Fruit fly (Drosophila melanogaster): ENCODE data around the gene CG33796.

DNA sequence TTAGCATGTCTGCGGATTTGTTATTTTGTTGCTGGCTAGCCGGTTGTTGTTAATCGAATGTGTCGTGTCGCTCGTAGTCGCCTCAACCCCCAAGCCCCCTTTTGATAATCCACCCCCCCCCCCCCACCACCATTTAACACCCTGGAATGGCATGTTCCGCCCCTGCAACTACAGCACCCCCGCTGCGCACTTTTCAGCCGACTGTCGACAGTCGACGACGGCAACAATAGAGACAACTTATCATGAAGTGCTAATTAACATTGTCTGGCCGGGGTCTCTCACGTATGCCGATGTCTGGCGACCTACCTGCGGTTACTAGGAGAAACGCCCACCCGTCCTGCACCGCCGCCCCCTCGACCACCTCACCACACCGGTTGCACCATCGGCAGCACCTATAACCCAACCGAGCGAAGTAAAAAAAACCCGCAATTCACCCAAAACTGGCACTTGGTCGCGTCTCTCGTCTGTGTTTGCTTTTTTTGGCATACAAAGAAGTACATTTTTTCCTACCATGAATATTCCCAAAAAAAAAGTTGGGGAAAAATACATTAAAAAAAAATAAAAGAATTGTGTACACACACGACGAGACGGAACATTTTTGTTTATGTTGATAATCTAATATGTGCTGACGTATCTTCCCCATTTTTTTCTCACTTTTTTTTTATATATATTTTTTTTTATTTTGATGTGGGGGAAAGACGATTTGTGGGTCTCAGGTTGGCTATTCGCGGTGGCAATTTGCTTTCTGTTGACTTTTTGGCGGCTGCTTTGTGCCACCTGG is 3.5 kb downstream of the CG33796 start:
- TF ChIP-seq Dif (GFP tag; optimal IDR thresholded peaks at IDR 0.05; ENCODE audit: partially characterized antibody) (no peak), usp (GFP tag; optimal IDR thresholded peaks at IDR 0.05) (no peak), N (GFP tag; optimal IDR thresholded peaks at IDR 0.05) (no peak), brk (GFP tag; optimal IDR thresholded peaks at IDR 0.05) (no peak), Myc (optimal IDR thresholded peaks at IDR 0.05) (no peak), Abd-B (GFP tag; optimal IDR thresholded peaks at IDR 0.05) (no peak), woc (GFP tag; optimal IDR thresholded peaks at IDR 0.05) (no peak)
